Fruit fly (Drosophila melanogaster) whole organism, wandering third instar larva: ENCODE data around the gene Rrp6.
A peak's percentile ranks its signal among the peaks of the same experiment; 100 is the strongest.

Experiments
- Abd-B ChIP-seq: fragments of >200 bp; optimal IDR thresholded peaks from 2 replicates; lab custom pipeline; 2017; ENCODE audit warnings: missing biosample characterization, missing genetic modification characterization
- CG32264 ChIP-seq: fragments of 200-800 bp; sonication (Bioruptor generic); optimal IDR thresholded peaks from 2 replicates; lab custom pipeline; 2016; ENCODE audit warnings: missing biosample characterization, missing genetic modification characterization
- CG9705 ChIP-seq: fragments of 200-800 bp; sonication (Bioruptor generic); optimal IDR thresholded peaks from 2 replicates; lab custom pipeline; 2018; ENCODE audit warnings: missing biosample characterization, mild to moderate bottlenecking, missing genetic modification characterization
- CrebA ChIP-seq: fragments of 200-800 bp; sonication (Bioruptor generic); optimal IDR thresholded peaks from 2 replicates; lab custom pipeline; 2016; ENCODE audit warnings: missing biosample characterization, mild to moderate bottlenecking, missing genetic modification characterization, borderline replicate concordance
- Dfd ChIP-seq: fragments of >200 bp; optimal IDR thresholded peaks from 2 replicates; lab custom pipeline; 2017; ENCODE audit warnings: missing biosample characterization, missing genetic modification characterization
- Dif ChIP-seq: fragments of 200-275, 200-300 bp; sonication (Bioruptor generic); optimal IDR thresholded peaks from 2 replicates; lab custom pipeline; 2018; ENCODE audit warnings: missing biosample characterization, missing genetic modification characterization; ENCODE audit not compliant: partially characterized antibody
- GATAd ChIP-seq: sonication (Bioruptor generic); optimal IDR thresholded peaks from 2 replicates; lab custom pipeline; 2016; ENCODE audit warnings: missing biosample characterization, missing genetic modification characterization
- HLH106 ChIP-seq: fragments of 200-800 bp; optimal IDR thresholded peaks from 3 replicates; lab custom pipeline; 2019; ENCODE audit warnings: missing biosample characterization, mild to moderate bottlenecking, missing genetic modification characterization, moderate library complexity
- Hnf4 ChIP-seq: fragments of 200-800 bp; sonication (Bioruptor generic); optimal IDR thresholded peaks from 2 replicates; lab custom pipeline; 2016; ENCODE audit warnings: missing biosample characterization, mild to moderate bottlenecking, missing genetic modification characterization
- Hr78 ChIP-seq: fragments of >200 bp; optimal IDR thresholded peaks from 2 replicates; lab custom pipeline; 2017; ENCODE audit warnings: missing biosample characterization, missing genetic modification characterization
- Hr83 ChIP-seq: fragments of 200-300 bp; sonication (Bioruptor generic); optimal IDR thresholded peaks from 2 replicates; lab custom pipeline; 2016; ENCODE audit warnings: missing biosample characterization, mild to moderate bottlenecking, missing genetic modification characterization, moderate library complexity; ENCODE audit not compliant: poor library complexity, severe bottlenecking
- Jra ChIP-seq: sonication (Bioruptor generic); optimal IDR thresholded peaks from 2 replicates; lab custom pipeline; 2016; ENCODE audit warnings: missing biosample characterization, missing genetic modification characterization
- Mio ChIP-seq: sonication (Bioruptor generic); optimal IDR thresholded peaks from 2 replicates; lab custom pipeline; 2016; ENCODE audit warnings: missing biosample characterization, missing genetic modification characterization
- Myc ChIP-seq: fragments of >200 bp; optimal IDR thresholded peaks from 2 replicates; lab custom pipeline; 2017
- N ChIP-seq: fragments of >200 bp; optimal IDR thresholded peaks from 2 replicates; lab custom pipeline; 2018; ENCODE audit warnings: missing biosample characterization, missing external identifiers, missing genetic modification characterization
- OdsH ChIP-seq: fragments of 200-800 bp; sonication (Bioruptor generic); optimal IDR thresholded peaks from 2 replicates; lab custom pipeline; 2016; ENCODE audit warnings: missing biosample characterization, mild to moderate bottlenecking, missing genetic modification characterization
- Rel ChIP-seq, 2 experiments: fragments of 200-800 bp; sonication (Bioruptor generic) in 1 of 2; optimal IDR thresholded peaks; 2 replicates in 1 of 2; 3 replicates in 1 of 2; lab custom pipeline; 2016 to 2019; ENCODE audit warnings: mild to moderate bottlenecking in 2 of 2, missing biosample characterization in 2 of 2, missing genetic modification characterization in 2 of 2, moderate library complexity in 1 of 2
- Sp1 ChIP-seq: fragments of 200-800 bp; sonication (Bioruptor generic); optimal IDR thresholded peaks from 3 replicates; lab custom pipeline; 2019; ENCODE audit warnings: missing biosample characterization, mild to moderate bottlenecking, missing genetic modification characterization, moderate library complexity
- Vsx2 ChIP-seq: fragments of 200-300, 225-300 bp; sonication (Bioruptor generic); optimal IDR thresholded peaks from 2 replicates; lab custom pipeline; 2018; ENCODE audit warnings: missing biosample characterization, missing genetic modification characterization; ENCODE audit not compliant: partially characterized antibody
- br ChIP-seq: fragments of 200-800 bp; sonication (Bioruptor generic); optimal IDR thresholded peaks from 2 replicates; lab custom pipeline; 2016; ENCODE audit warnings: missing biosample characterization, missing genetic modification characterization
- brk ChIP-seq: fragments of 200-800 bp; sonication (Bioruptor generic); optimal IDR thresholded peaks from 2 replicates; lab custom pipeline; 2016; ENCODE audit warnings: missing biosample characterization, mild to moderate bottlenecking, missing genetic modification characterization
- dl ChIP-seq, 2 experiments: fragments of 175-275, 200-275 bp in 1 of 2; fragments of 200-275 bp in 1 of 2; sonication (Bioruptor generic); optimal IDR thresholded peaks; lab custom pipeline; 2018; ENCODE audit warnings: mild to moderate bottlenecking in 2 of 2, missing biosample characterization in 2 of 2, missing genetic modification characterization in 2 of 2, moderate library complexity in 2 of 2; ENCODE audit not compliant: partially characterized antibody in 2 of 2, insufficient read depth in 1 of 2
- dmrt93B ChIP-seq: fragments of 200-800 bp; sonication (Bioruptor generic); optimal IDR thresholded peaks from 2 replicates; lab custom pipeline; 2018; ENCODE audit warnings: missing biosample characterization, mild to moderate bottlenecking, missing genetic modification characterization
- dsf ChIP-seq: sonication (Bioruptor generic); optimal IDR thresholded peaks from 2 replicates; lab custom pipeline; 2016; ENCODE audit warnings: missing biosample characterization, missing genetic modification characterization, borderline replicate concordance
- ey ChIP-seq: fragments of 200-800 bp; sonication (Bioruptor generic); optimal IDR thresholded peaks from 2 replicates; lab custom pipeline; 2016; ENCODE audit warnings: missing biosample characterization, missing genetic modification characterization
- foxo ChIP-seq, 2 experiments: fragments of 200-800 bp; sonication (Bioruptor generic); optimal IDR thresholded peaks; 2 replicates in 1 of 2; 3 replicates in 1 of 2; lab custom pipeline; 2016 to 2017; ENCODE audit warnings: missing biosample characterization in 2 of 2, missing genetic modification characterization in 2 of 2
- fru ChIP-seq: fragments of 200-800 bp; sonication (Bioruptor generic); optimal IDR thresholded peaks from 3 replicates; lab custom pipeline; 2016; ENCODE audit warnings: missing biosample characterization, mild to moderate bottlenecking, missing genetic modification characterization
- h ChIP-seq: fragments of 200-800 bp; sonication (Bioruptor generic); optimal IDR thresholded peaks from 3 replicates; lab custom pipeline; 2016; ENCODE audit warnings: missing biosample characterization, mild to moderate bottlenecking, missing genetic modification characterization
- jim ChIP-seq: fragments of 175-275, 200-325 bp; sonication (Bioruptor generic); optimal IDR thresholded peaks from 2 replicates; lab custom pipeline; 2016; ENCODE audit warnings: missing biosample characterization, mild to moderate bottlenecking, missing genetic modification characterization
- lola ChIP-seq: fragments of >200 bp; optimal IDR thresholded peaks from 2 replicates; lab custom pipeline; 2017; ENCODE audit warnings: missing biosample characterization, missing genetic modification characterization
- pan ChIP-seq: fragments of >200 bp; optimal IDR thresholded peaks from 2 replicates; lab custom pipeline; 2017
- psq ChIP-seq: fragments of 200-800 bp; sonication (Bioruptor generic); optimal IDR thresholded peaks from 3 replicates; lab custom pipeline; 2017; ENCODE audit warnings: missing biosample characterization, mild to moderate bottlenecking, missing genetic modification characterization, moderate library complexity
- rgr ChIP-seq: fragments of 200-800 bp; sonication (Bioruptor generic); optimal IDR thresholded peaks from 3 replicates; lab custom pipeline; 2016; ENCODE audit warnings: missing biosample characterization, mild to moderate bottlenecking, missing genetic modification characterization
- sage ChIP-seq: fragments of 200-800 bp; sonication (Bioruptor generic); optimal IDR thresholded peaks from 2 replicates; lab custom pipeline; 2016; ENCODE audit warnings: missing biosample characterization, mild to moderate bottlenecking, missing genetic modification characterization
- sv ChIP-seq: fragments of 200-800 bp; sonication (Bioruptor generic); optimal IDR thresholded peaks from 3 replicates; lab custom pipeline; 2016; ENCODE audit warnings: missing biosample characterization, missing genetic modification characterization
- tai ChIP-seq: sonication (Bioruptor generic); optimal IDR thresholded peaks from 2 replicates; lab custom pipeline; 2016; ENCODE audit warnings: missing biosample characterization, missing genetic modification characterization
- usp ChIP-seq: fragments of >200 bp; optimal IDR thresholded peaks from 2 replicates; lab custom pipeline; 2017; ENCODE audit warnings: missing biosample characterization, missing genetic modification characterization
- woc ChIP-seq: sonication (Bioruptor generic); optimal IDR thresholded peaks from 2 replicates; lab custom pipeline; 2016; ENCODE audit warnings: missing biosample characterization, mild to moderate bottlenecking, missing genetic modification characterization

Gene Rrp6

dm6 chr3R:14886011-14886534 lies at the start of gene Rrp6, which contains the start of the genes CG33331 and CG33332:
Rrp6 (minus strand) TSS chr3R:14886246.
CG33331 (plus strand) TSS chr3R:14886456.
CG33332 (plus strand) TSS chr3R:14886456.
- TF ChIP-seq Jra, result no peak
- peak; percentile 52 for TF ChIP-seq CG9705
- no peak for TF ChIP-seq CrebA
- TF ChIP-seq Dif (GFP tag; lab: Kevin White, UChicago), result no peak
- no peak for TF ChIP-seq lola (GFP tag; lab: Kevin White, UChicago)
- peak; percentile 20 for TF ChIP-seq GATAd (GFP tag; lab: Kevin White, UChicago)
- peak in 1 of 2 experiments; percentile 86 for TF ChIP-seq foxo (GFP tag; optimal IDR thresholded peaks at IDR 0.05; lab: Kevin White, UChicago)
- TF ChIP-seq sv (GFP tag; lab: Kevin White, UChicago), result peak; percentile 62
- TF ChIP-seq CG32264 (GFP tag; lab: Kevin White, UChicago), result no peak
- TF ChIP-seq HLH106 (tag; lab: Kevin White, UChicago), result peak; percentile 79
- TF ChIP-seq Sp1 (GFP tag; lab: Kevin White, UChicago), result peak; percentile 71
- no peak for TF ChIP-seq dsf
- no peak for TF ChIP-seq usp (GFP tag; lab: Kevin White, UChicago)
- no peak for TF ChIP-seq br
- no peak for TF ChIP-seq Dfd (GFP tag; lab: Kevin White, UChicago)
- no peak for TF ChIP-seq jim (GFP tag; lab: Kevin White, UChicago)
- TF ChIP-seq woc (GFP tag; lab: Kevin White, UChicago), result no peak
- TF ChIP-seq Vsx2 (GFP tag; lab: Kevin White, UChicago), result no peak
- no peak for TF ChIP-seq pan (lab: Kevin White, UChicago)
- TF ChIP-seq Myc (lab: Kevin White, UChicago), result peak; percentile 79
- no peak for TF ChIP-seq tai (GFP tag; lab: Kevin White, UChicago)
- TF ChIP-seq Hr83, result peak; percentile 86
- TF ChIP-seq fru (GFP tag; lab: Kevin White, UChicago), result no peak
- TF ChIP-seq Abd-B (GFP tag; lab: Kevin White, UChicago), result no peak
- no peak for TF ChIP-seq Hr78 (GFP tag; lab: Kevin White, UChicago)
- peak; percentile 77 for TF ChIP-seq h (GFP tag; lab: Kevin White, UChicago)
- no peak for TF ChIP-seq brk (GFP tag; lab: Kevin White, UChicago)
- TF ChIP-seq sage, result no peak
- no peak for TF ChIP-seq Rel (GFP tag; optimal IDR thresholded peaks at IDR 0.05; lab: Kevin White, UChicago)
- no peak for TF ChIP-seq Rel (tag; optimal IDR thresholded peaks at IDR 0.05; lab: Kevin White, UChicago)
- TF ChIP-seq dl (GFP tag; optimal IDR thresholded peaks at IDR 0.05; lab: Kevin White, UChicago; ENCODE audit: insufficient read depth in 1 of 2, partially characterized antibody in 2 of 2), result no peak
- peak; percentile 85 for TF ChIP-seq rgr
- TF ChIP-seq Hnf4, result no peak
- TF ChIP-seq dmrt93B (GFP tag; lab: Kevin White, UChicago), result no peak
- TF ChIP-seq ey (GFP tag; lab: Kevin White, UChicago), result peak; percentile 66
- no peak for TF ChIP-seq Mio (GFP tag; lab: Kevin White, UChicago)
- no peak for TF ChIP-seq N (GFP tag; lab: Kevin White, UChicago)
- TF ChIP-seq OdsH, result peak; percentile 70
- peak; percentile 72 for TF ChIP-seq psq

dm6 chr3R:14917927-14918829 lies 32.1 kb upstream of the Rrp6 start, which contains the start of gene Sdr:
Sdr (plus strand) TSS chr3R:14918628.
- TF ChIP-seq Hr78 (GFP tag; lab: Kevin White, UChicago) (no peak), Sp1 (GFP tag; lab: Kevin White, UChicago) (peak; percentile 84), rgr (peak; percentile 66), dl (GFP tag; optimal IDR thresholded peaks at IDR 0.05; lab: Kevin White, UChicago; ENCODE audit: insufficient read depth in 1 of 2, partially characterized antibody in 2 of 2) (no peak), tai (GFP tag; lab: Kevin White, UChicago) (peak; percentile 37), Jra (no peak), h (GFP tag; lab: Kevin White, UChicago) (peak; percentile 80), brk (GFP tag; lab: Kevin White, UChicago) (no peak), Mio (GFP tag; lab: Kevin White, UChicago) (no peak), Hr83 (no peak), Dif (GFP tag; lab: Kevin White, UChicago) (no peak), HLH106 (tag; lab: Kevin White, UChicago) (peak; percentile 79), jim (GFP tag; lab: Kevin White, UChicago) (no peak), OdsH (peak; percentile 71), N (GFP tag; lab: Kevin White, UChicago) (no peak), ey (GFP tag; lab: Kevin White, UChicago) (peak; percentile 61), sage (peak; percentile 22), dsf (no peak), Abd-B (GFP tag; lab: Kevin White, UChicago) (no peak), br (no peak), Vsx2 (GFP tag; lab: Kevin White, UChicago) (peak; percentile 90), CrebA (no peak), psq (peak; percentile 77), Rel (GFP tag; optimal IDR thresholded peaks at IDR 0.05; lab: Kevin White, UChicago) (no peak), Rel (tag; optimal IDR thresholded peaks at IDR 0.05; lab: Kevin White, UChicago) (peak; percentile 32), sv (GFP tag; lab: Kevin White, UChicago) (no peak), pan (lab: Kevin White, UChicago) (no peak), Hnf4 (no peak), CG9705 (peak; percentile 49), Dfd (GFP tag; lab: Kevin White, UChicago) (no peak), CG32264 (GFP tag; lab: Kevin White, UChicago) (no peak), dmrt93B (GFP tag; lab: Kevin White, UChicago) (peak; percentile 67), woc (GFP tag; lab: Kevin White, UChicago) (peak; percentile 75), GATAd (GFP tag; lab: Kevin White, UChicago) (no peak), foxo (GFP tag; optimal IDR thresholded peaks at IDR 0.05; lab: Kevin White, UChicago) (peak in 1 of 2 experiments; percentile 84), Myc (lab: Kevin White, UChicago) (no peak), fru (GFP tag; lab: Kevin White, UChicago) (peak; percentile 77), usp (GFP tag; lab: Kevin White, UChicago) (no peak), lola (GFP tag; lab: Kevin White, UChicago) (no peak)
